Fruit fly (Drosophila melanogaster): ENCODE results near the gene Lip1.

The Lip1 gene

DNA sequence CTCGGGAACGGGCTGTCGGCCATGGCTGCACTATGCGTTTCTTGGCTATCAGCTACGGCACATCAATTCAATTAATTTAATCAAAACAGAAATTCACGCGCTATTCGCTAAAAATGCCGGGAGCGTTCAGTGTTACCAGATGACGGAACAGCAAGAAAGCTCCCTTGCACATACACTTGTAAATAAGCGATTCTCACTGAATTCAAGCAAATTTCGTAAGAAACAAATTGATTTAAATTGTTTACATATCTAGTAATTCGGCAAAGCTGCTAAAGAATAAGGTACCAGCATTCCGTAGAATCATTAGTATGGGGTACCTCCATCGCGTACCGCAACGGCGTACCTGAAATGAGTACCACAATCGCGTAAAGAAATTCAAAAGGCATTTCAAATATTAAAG, 34.6 kb upstream of the Lip1 start, which contains the start of gene Nup107 (continued):
- TF ChIP-seq esg (GFP tag; conservative IDR thresholded peaks at IDR 0.05) (no peak), Jarid2 (GFP tag; optimal IDR thresholded peaks at IDR 0.05) (no peak), CG32772 (GFP tag; IDR thresholded peaks at IDR 0.05) (no peak), E2f1 (GFP tag; IDR thresholded peaks at IDR 0.05) (0 out of 2 replicates have a peak, but pooled peaks have one; percentile 32), vnd (GFP tag; IDR thresholded peaks at IDR 0.05; ENCODE audit: partially characterized antibody) (no peak), tio (GFP tag; optimal IDR thresholded peaks at IDR 0.05) (no peak), trem (tag; optimal IDR thresholded peaks at IDR 0.05) (peak; percentile 36), CG30403 (GFP tag; optimal IDR thresholded peaks at IDR 0.05) (peak; percentile 35), Dll (GFP tag; IDR thresholded peaks at IDR 0.05; ENCODE audit: partially characterized antibody) (no peak), CG10959 (GFP tag; IDR thresholded peaks at IDR 0.05) (no peak), her (GFP tag; optimal IDR thresholded peaks at IDR 0.05) (peak; percentile 8), Pdp1 (GFP tag; optimal IDR thresholded peaks at IDR 0.05) (peak in 1 of 2 experiments; percentile 52), fd64A (GFP tag; optimal IDR thresholded peaks at IDR 0.05) (no peak), prd (optimal IDR thresholded peaks at IDR 0.05) (no peak), prd (GFP tag; IDR thresholded peaks at IDR 0.05) (peak; percentile 31; the same call in 1 of the 3 replicates), Myb (GFP tag; optimal IDR thresholded peaks at IDR 0.05) (peak; percentile 18), CoRest (tag; optimal IDR thresholded peaks at IDR 0.05) (peak; percentile 30), CG17802 (tag; optimal IDR thresholded peaks at IDR 0.05) (peak; percentile 79), CG42726 (GFP tag; IDR thresholded peaks at IDR 0.05; ENCODE audit: partially characterized antibody) (no peak), CG8281 (tag; optimal IDR thresholded peaks at IDR 0.05) (no peak), CG12391 (tag; optimal IDR thresholded peaks at IDR 0.05) (peak; percentile 32), pfk (GFP tag; optimal IDR thresholded peaks at IDR 0.05) (no peak), CG3281 (GFP tag; optimal IDR thresholded peaks at IDR 0.05) (no peak), stwl (tag; optimal IDR thresholded peaks at IDR 0.05) (peak; percentile 29), CG12299 (tag; optimal IDR thresholded peaks at IDR 0.05) (no peak), emc (GFP tag; optimal IDR thresholded peaks at IDR 0.05) (no peak), lab (GFP tag; optimal IDR thresholded peaks at IDR 0.05) (no peak), sens (GFP tag) (peak; percentile 84), BEAF-32 (GFP tag; optimal IDR thresholded peaks at IDR 0.05) (peak; percentile 40), CG13424 (tag; optimal IDR thresholded peaks at IDR 0.05) (peak; percentile 42), lola (GFP tag; optimal IDR thresholded peaks at IDR 0.05) (peak in 1 of 3 experiments; percentile 2), jumu (GFP tag; optimal IDR thresholded peaks at IDR 0.05) (no peak), CG12155 (GFP tag; optimal IDR thresholded peaks at IDR 0.05) (peak; percentile 60), CG13287 (GFP tag; IDR thresholded peaks at IDR 0.05; ENCODE audit: partially characterized antibody) (peak; percentile 17; the same call in 1 of the 2 replicates), amos (GFP tag; IDR thresholded peaks at IDR 0.05; ENCODE audit: partially characterized antibody) (peak; percentile 28; the same call in 1 of the 2 replicates), CG9437 (GFP tag; optimal IDR thresholded peaks at IDR 0.05) (peak; percentile 59), Chrac-16 (GFP tag; optimal IDR thresholded peaks at IDR 0.05) (no peak), CG30020 (tag; optimal IDR thresholded peaks at IDR 0.05) (peak; percentile 88), Med (GFP tag) (peak; percentile 72), GATAe (GFP tag; conservative IDR thresholded peaks at IDR 0.05) (no peak), gfzf (GFP tag; optimal IDR thresholded peaks at IDR 0.05) (peak; percentile 87), ftz-f1 (GFP tag; optimal IDR thresholded peaks at IDR 0.05) (no peak), CG7357 (GFP tag; IDR thresholded peaks at IDR 0.05) (peak; percentile 94), lov (optimal IDR thresholded peaks at IDR 0.05) (no peak), lov (GFP tag; IDR thresholded peaks at IDR 0.05) (no peak), CG31365 (tag; optimal IDR thresholded peaks at IDR 0.05) (no peak), Dfd (GFP tag; optimal IDR thresholded peaks at IDR 0.05) (no peak), hbn (GFP tag; IDR thresholded peaks at IDR 0.05; ENCODE audit: partially characterized antibody) (no peak), CG15514 (GFP tag; optimal IDR thresholded peaks at IDR 0.05) (peak; percentile 49), HLHmδ (GFP tag; optimal IDR thresholded peaks at IDR 0.05) (no peak)
